Worm (Caenorhabditis elegans): ENCODE results near the gene srg-57.
A peak's percentile ranks its signal among the peaks of the same experiment; 100 is the strongest.

srg-57 gene

ce11 chrV:2734360-2734759 lies at the start of gene srg-57:
Gene srg-57 (minus strand): TSS chrV:2734460.
- no peak for TF ChIP-seq C04F5.9 (tag; optimal IDR thresholded peaks at IDR 0.05)
- no peak for TF ChIP-seq nhr-28 (tag; optimal IDR thresholded peaks at IDR 0.05)
- no peak for TF ChIP-seq aly-2 (tag; optimal IDR thresholded peaks at IDR 0.05)
- no peak for TF ChIP-seq snpc-4 (tag; optimal IDR thresholded peaks at IDR 0.05)
- TF ChIP-seq pax-3 (tag; optimal IDR thresholded peaks at IDR 0.05) = no peak
- no peak for TF ChIP-seq nhr-20 (tag; optimal IDR thresholded peaks at IDR 0.05)
- no peak for TF ChIP-seq fkh-10 (GFP tag; optimal IDR thresholded peaks at IDR 0.05)
- no peak for TF ChIP-seq rnt-1 (tag; optimal IDR thresholded peaks at IDR 0.05)

ce11 chrV:2780786-2781185 lies 46.5 kb upstream of the srg-57 start, which contains the start of gene R05D8.11:
Gene R05D8.11 (minus strand): TSS chrV:2780886.
- peak in 1 of 6 experiments; percentile 0 for TF ChIP-seq elt-3 (tag; optimal IDR thresholded peaks at IDR 0.05)
- no peak for TF ChIP-seq sox-4 (tag; optimal IDR thresholded peaks at IDR 0.05)
- TF ChIP-seq sup-37 (GFP tag; optimal IDR thresholded peaks at IDR 0.05) = no peak

ce11 chrV:2774042-2774441 lies 39.8 kb upstream of the srg-57 start, which contains the start of gene srj-18:
Gene srj-18 (plus strand): TSS chrV:2774342.
- TF ChIP-seq fkh-8 (tag; optimal IDR thresholded peaks at IDR 0.05) = peak; percentile 59
- no peak for TF ChIP-seq elt-3 (tag; optimal IDR thresholded peaks at IDR 0.05)

- TF ChIP-seq hlh-4 (tag; optimal IDR thresholded peaks at IDR 0.05) (no peak), zag-1 (tag; optimal IDR thresholded peaks at IDR 0.05) (no peak), egl-13 (tag; optimal IDR thresholded peaks at IDR 0.05) (no peak), nhr-11 (tag; optimal IDR thresholded peaks at IDR 0.05) (no peak)
Measured at ce11 chrV:2771560-2771959, 37.3 kb upstream of the srg-57 start, which contains the start of gene srh-56. Gene srh-56 (plus strand): TSS chrV:2771860.

ce11 chrV:2769754-2770153 lies 35.5 kb upstream of the srg-57 start, which contains the start of gene dhs-15:
Gene dhs-15 (minus strand): TSS chrV:2769854.
- TF ChIP-seq nhr-90 (tag; optimal IDR thresholded peaks at IDR 0.05; ENCODE audit: poor library complexity) = no peak
- peak; percentile 64 for TF ChIP-seq nhr-85 (tag)

- TF ChIP-seq lir-3 (tag; optimal IDR thresholded peaks at IDR 0.05; ENCODE audit: poor library complexity) (no peak), hlh-17 (GFP tag; optimal IDR thresholded peaks at IDR 0.05; ENCODE audit: borderline replicate concordance) (no peak), sup-37 (GFP tag; optimal IDR thresholded peaks at IDR 0.05) (no peak), lin-14 (GFP tag; optimal IDR thresholded peaks at IDR 0.05) (no peak), C34B4.2 (tag; optimal IDR thresholded peaks at IDR 0.05) (no peak), fkh-8 (tag; optimal IDR thresholded peaks at IDR 0.05) (no peak), unc-86 (tag; optimal IDR thresholded peaks at IDR 0.05) (no peak), mab-9 (GFP tag; IDR thresholded peaks at IDR 0.05) (no peak), snpc-4 (tag; optimal IDR thresholded peaks at IDR 0.05) (no peak), fkh-10 (GFP tag; optimal IDR thresholded peaks at IDR 0.05) (no peak), efl-3 (GFP tag; optimal IDR thresholded peaks at IDR 0.05) (no peak), C04F5.9 (tag; optimal IDR thresholded peaks at IDR 0.05) (no peak)
Measured at ce11 chrV:2767465-2767864, 33.2 kb upstream of the srg-57 start, which contains the start of gene R05D8.9. Gene R05D8.9 (minus strand): TSS chrV:2767565.

ce11 chrV:2765052-2765451 lies 30.8 kb upstream of the srg-57 start, which contains the start of gene dhs-14:
Gene dhs-14 (minus strand): TSS chrV:2765200.
- peak in 1 of 2 experiments; percentile 21 for TF ChIP-seq lin-35 (GFP tag; optimal IDR thresholded peaks at IDR 0.05)
- peak; percentile 71 for TF ChIP-seq elt-2 (tag; optimal IDR thresholded peaks at IDR 0.05)
- TF ChIP-seq pqm-1 (tag; optimal IDR thresholded peaks at IDR 0.05) = no peak
